Fruit fly (Drosophila melanogaster): ENCODE results near the gene mthl15.

DNA sequence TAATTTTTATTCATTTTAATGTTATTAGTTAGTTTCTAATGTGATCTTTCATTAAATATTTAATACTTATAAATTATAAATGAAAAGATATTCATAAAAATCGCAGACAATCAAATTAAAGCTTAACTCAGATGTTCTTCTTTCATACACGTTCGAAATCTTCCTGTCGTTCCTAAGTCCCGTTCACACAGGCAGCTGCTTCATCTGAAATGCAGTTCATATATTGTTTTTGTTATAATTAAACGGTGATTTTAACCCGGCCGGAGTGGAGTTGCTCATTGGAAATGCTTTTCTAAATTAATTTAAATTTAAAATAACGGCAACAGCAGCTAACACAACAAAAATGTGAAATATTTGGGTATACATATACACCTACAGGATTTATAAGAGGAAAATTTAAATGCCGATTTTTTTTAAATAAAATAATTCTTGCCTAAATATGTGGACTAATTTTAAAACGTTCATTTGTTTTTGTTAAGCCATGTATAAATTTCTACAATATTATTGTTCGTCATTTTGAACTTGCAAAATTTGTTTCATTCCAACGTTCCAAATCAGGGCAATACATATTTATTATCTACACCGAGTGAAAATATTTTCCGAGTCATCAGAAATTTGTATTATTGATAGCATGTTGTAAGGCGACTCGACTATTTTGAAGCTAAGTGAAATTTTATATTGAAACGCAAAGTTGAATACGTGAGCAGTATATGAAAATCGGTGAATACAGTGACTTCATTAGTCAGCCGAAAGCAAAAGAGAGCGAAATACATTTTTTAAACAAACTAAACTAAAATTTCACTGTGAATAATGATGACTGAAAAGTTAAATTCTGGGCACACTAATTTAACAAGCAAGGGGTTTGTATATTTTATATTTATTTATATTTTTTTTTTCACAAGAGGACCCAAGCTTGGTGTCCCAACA is 872 bp upstream of the mthl15 start, which contains the start of gene me31B:
- no peak for TF ChIP-seq pdm3 (GFP tag; optimal IDR thresholded peaks at IDR 0.05)
- no peak for TF ChIP-seq CG31627 (GFP tag; optimal IDR thresholded peaks at IDR 0.05)
- TF ChIP-seq net (GFP tag; optimal IDR thresholded peaks at IDR 0.05), result no peak
- TF ChIP-seq fd59A (GFP tag; optimal IDR thresholded peaks at IDR 0.05), result no peak
- no peak for TF ChIP-seq Hr39 (GFP tag; optimal IDR thresholded peaks at IDR 0.05)
- no peak for TF ChIP-seq CG1621 (tag; optimal IDR thresholded peaks at IDR 0.05)
- TF ChIP-seq dsx (GFP tag; optimal IDR thresholded peaks at IDR 0.05; ENCODE audit: poor library complexity, severe bottlenecking), result no peak
- no peak for TF ChIP-seq spab (GFP tag; optimal IDR thresholded peaks at IDR 0.05)
- no peak for TF ChIP-seq CG9139 (GFP tag; optimal IDR thresholded peaks at IDR 0.05)
- TF ChIP-seq CG6808 (GFP tag; optimal IDR thresholded peaks at IDR 0.05), result no peak
- no peak for TF ChIP-seq CG16779 (tag; optimal IDR thresholded peaks at IDR 0.05)
- no peak for TF ChIP-seq ss (GFP tag; optimal IDR thresholded peaks at IDR 0.05)
- no peak for TF ChIP-seq dac (GFP tag; optimal IDR thresholded peaks at IDR 0.05)
- TF ChIP-seq Smox (GFP tag; optimal IDR thresholded peaks at IDR 0.05), result no peak

All from whole organism, prepupa.